Worm (Caenorhabditis elegans): ENCODE measurements around the gene kel-3.

DNA sequence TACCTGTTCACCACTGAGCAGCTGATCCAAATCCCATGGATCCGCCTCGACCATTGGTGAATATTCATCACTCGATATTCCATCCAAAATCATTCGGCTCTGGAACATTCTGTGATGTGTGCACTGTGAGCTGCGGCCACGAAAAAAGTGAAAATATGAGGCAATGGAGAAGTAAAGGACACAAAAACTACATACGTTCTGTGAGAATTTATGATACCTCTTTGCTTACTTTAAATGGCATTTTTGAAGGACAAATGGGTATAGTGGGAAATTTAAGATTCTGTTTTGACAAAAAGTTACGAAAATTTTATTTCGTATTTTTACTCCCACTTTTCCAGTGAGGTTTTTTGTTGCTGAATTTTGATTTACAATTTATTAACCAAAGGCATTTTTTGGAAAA lies 27.8 kb downstream of the kel-3 start, which contains the start of gene twk-40:
- TF ChIP-seq R02D3.7 (tag; optimal IDR thresholded peaks at IDR 0.05): no peak
- no peak for TF ChIP-seq unc-62 (GFP tag; optimal IDR thresholded peaks at IDR 0.05 in 1 of 2)
- no peak for TF ChIP-seq unc-62 (tag; optimal IDR thresholded peaks at IDR 0.05)
- TF ChIP-seq T20F7.1 (GFP tag; optimal IDR thresholded peaks at IDR 0.05): no peak
- no peak for TF ChIP-seq zag-1 (tag; optimal IDR thresholded peaks at IDR 0.05)
- TF ChIP-seq pqm-1 (tag; optimal IDR thresholded peaks at IDR 0.05): no peak
- TF ChIP-seq ZK546.5 (tag; optimal IDR thresholded peaks at IDR 0.05): no peak

All from whole organism, L4 larva.